Fruit fly (Drosophila melanogaster) whole organism, pupa: Measurements from ENCODE around the gene Vinc.

Source experiments
- CG10348 ChIP-seq: fragments of 200-800 bp; sonication (Bioruptor generic); IDR thresholded peaks from 2 replicates; pipeline ENCODE4 v1.3.6; 2022; ENCODE audit warnings: missing biosample characterization, missing genetic modification characterization
- CG12605 ChIP-seq: fragments of 200-800 bp; sonication (Bioruptor generic); IDR thresholded peaks from 2 replicates; pipeline ENCODE4 v1.3.6; 2022; ENCODE audit warnings: missing biosample characterization, missing genetic modification characterization
- CG13204 ChIP-seq: fragments of 200-800 bp; sonication (Bioruptor generic); optimal IDR thresholded peaks from 2 replicates; lab custom pipeline; 2018; ENCODE audit warnings: missing biosample characterization, mild to moderate bottlenecking, missing genetic modification characterization, moderate library complexity
- CG14655 ChIP-seq: fragments of 200-800 bp; sonication (Bioruptor generic); optimal IDR thresholded peaks from 3 replicates; lab custom pipeline; 2017; ENCODE audit warnings: mild to moderate bottlenecking, missing biosample characterization, missing genetic modification reagents, missing genetic modification characterization
- CG15710 ChIP-seq: fragments of 200-800 bp; sonication (Bioruptor generic); optimal IDR thresholded peaks from 2 replicates; lab custom pipeline; 2018; ENCODE audit warnings: missing biosample characterization, mild to moderate bottlenecking, missing genetic modification characterization, moderate library complexity
- CG17806 ChIP-seq: fragments of 200-800 bp; sonication (Bioruptor generic); optimal IDR thresholded peaks from 2 replicates; lab custom pipeline; 2018; ENCODE audit warnings: missing biosample characterization, mild to moderate bottlenecking, missing genetic modification characterization, moderate library complexity
- CG32121 ChIP-seq: fragments of 200-800 bp; sonication (Bioruptor generic); IDR thresholded peaks from 2 replicates; pipeline ENCODE4 v1.3.6; 2022; ENCODE audit warnings: missing biosample characterization, missing genetic modification characterization
- CG34367 ChIP-seq: fragments of 200-800 bp; sonication (Bioruptor generic); optimal IDR thresholded peaks from 2 replicates; lab custom pipeline; 2018; ENCODE audit warnings: missing biosample characterization, mild to moderate bottlenecking, missing genetic modification characterization
- CG4496 ChIP-seq: fragments of 200-800 bp; sonication (Bioruptor generic); IDR thresholded peaks from 3 replicates; pipeline ENCODE4 v1.3.6; 2022; ENCODE audit warnings: missing biosample characterization, missing genetic modification characterization
- CG8159 ChIP-seq: fragments of 200-800 bp; sonication (Bioruptor generic); optimal IDR thresholded peaks from 3 replicates; lab custom pipeline; 2018; ENCODE audit warnings: missing biosample characterization, mild to moderate bottlenecking, missing genetic modification characterization, moderate library complexity
- CG8301 ChIP-seq: fragments of 200-800 bp; sonication (Bioruptor generic); optimal IDR thresholded peaks from 2 replicates; lab custom pipeline; 2018; ENCODE audit warnings: missing biosample characterization, mild to moderate bottlenecking, missing genetic modification characterization
- CG9948 ChIP-seq: fragments of 200-800 bp; sonication (Bioruptor generic); optimal IDR thresholded peaks from 2 replicates; lab custom pipeline; 2018; ENCODE audit warnings: missing biosample characterization, mild to moderate bottlenecking, missing genetic modification characterization, moderate library complexity
- D1 ChIP-seq: fragments of 200-800 bp; sonication (Bioruptor generic); optimal IDR thresholded peaks from 2 replicates; lab custom pipeline; 2018; ENCODE audit warnings: missing biosample characterization, mild to moderate bottlenecking, missing genetic modification characterization, moderate library complexity
- EcR ChIP-seq: fragments of 200-800 bp; sonication (Bioruptor generic); optimal IDR thresholded peaks from 3 replicates; lab custom pipeline; 2019; ENCODE audit warnings: missing biosample characterization, missing genetic modification characterization, mild to moderate bottlenecking, moderate library complexity, missing genetic modification reagents
- Ets98B ChIP-seq: fragments of 200-800 bp; sonication (Bioruptor generic); IDR thresholded peaks from 2 replicates; pipeline ENCODE4 v1.3.6; 2022; ENCODE audit warnings: missing biosample characterization, missing genetic modification characterization
- Pif1A ChIP-seq: fragments of 200-800 bp; sonication (Bioruptor generic); optimal IDR thresholded peaks from 3 replicates; lab custom pipeline; 2016; ENCODE audit warnings: missing biosample characterization, missing genetic modification characterization
- Pif1B ChIP-seq: fragments of 200-800 bp; sonication (Bioruptor generic); optimal IDR thresholded peaks from 3 replicates; lab custom pipeline; 2016; ENCODE audit warnings: missing biosample characterization, missing genetic modification characterization
- Snoo ChIP-seq: fragments of 200-800 bp; sonication (Bioruptor generic); optimal IDR thresholded peaks from 3 replicates; lab custom pipeline; 2017; ENCODE audit warnings: missing biosample characterization, mild to moderate bottlenecking, missing genetic modification characterization, inconsistent platforms
- fd96Ca ChIP-seq: fragments of 200-800 bp; sonication (Bioruptor generic); IDR thresholded peaks from 3 replicates; pipeline ENCODE4 v1.3.6; 2022; ENCODE audit warnings: missing biosample characterization, missing genetic modification characterization
- gl ChIP-seq: fragments of 200-800 bp; sonication (Bioruptor generic); optimal IDR thresholded peaks from 2 replicates; lab custom pipeline; 2018; ENCODE audit warnings: missing biosample characterization, mild to moderate bottlenecking, missing genetic modification characterization
- rn ChIP-seq: fragments of 200-800 bp; sonication (Bioruptor generic); IDR thresholded peaks from 2 replicates; pipeline ENCODE4 v1.3.6; 2022; ENCODE audit warnings: missing biosample characterization, missing genetic modification characterization

Gene Vinc

dm6 chrX:2172420-2172827, 49.9 kb downstream of the Vinc start, which contains the start of gene ND-B14.5A:
ND-B14.5A (plus strand) TSS chrX:2172526.
- TF ChIP-seq CG4496 (0 out of 3 replicates have a peak, but pooled peaks have one; percentile 18), fd96Ca (no peak)

- TF ChIP-seq CG32121 (GFP tag; lab: Robert Waterston, UW): no peak
- no peak for TF ChIP-seq CG4496
- TF ChIP-seq CG13204: no peak
- TF ChIP-seq fd96Ca: no peak
- TF ChIP-seq D1 (tag; lab: Kevin White, UChicago): no peak
- no peak for TF ChIP-seq CG12605 (GFP tag; lab: Robert Waterston, UW)
- TF ChIP-seq Pif1A (GFP tag; lab: Kevin White, UChicago): no peak
- no peak for TF ChIP-seq Pif1B (GFP tag; lab: Kevin White, UChicago)
- TF ChIP-seq Snoo (tag; lab: Kevin White, UChicago): no peak
- TF ChIP-seq EcR (GFP tag; lab: Kevin White, UChicago): no peak
- no peak for TF ChIP-seq gl (tag; lab: Kevin White, UChicago)
Measured at dm6 chrX:2170424-2170823, 51.9 kb downstream of the Vinc start.

- no peak for TF ChIP-seq CG13204
- TF ChIP-seq CG10348 (GFP tag; lab: Robert Waterston, UW): no peak
- TF ChIP-seq CG17806 (tag; lab: Kevin White, UChicago): no peak
- TF ChIP-seq fd96Ca: no peak
- TF ChIP-seq CG34367 (tag; lab: Kevin White, UChicago): no peak
- TF ChIP-seq CG32121 (GFP tag; lab: Robert Waterston, UW): peak; percentile 62
- TF ChIP-seq Pif1A (GFP tag; lab: Kevin White, UChicago): no peak
- no peak for TF ChIP-seq CG4496
Measured at dm6 chrX:2168485-2169199, 53.7 kb downstream of the Vinc start.

dm6 chrX:2166129-2166528, 56.2 kb downstream of the Vinc start:
- TF ChIP-seq CG8301 (tag; lab: Kevin White, UChicago): peak; percentile 80
- peak; percentile 64 for TF ChIP-seq CG12605 (GFP tag; lab: Robert Waterston, UW)
- TF ChIP-seq Snoo (tag; lab: Kevin White, UChicago): no peak
- TF ChIP-seq CG14655 (GFP tag; lab: Kevin White, UChicago): no peak
- no peak for TF ChIP-seq CG15710
- peak; percentile 49; the same call in 1 of the 2 replicates for TF ChIP-seq rn (GFP tag; lab: Robert Waterston, UW)
- peak; percentile 90 for TF ChIP-seq CG4496
- TF ChIP-seq Ets98B (GFP tag; lab: Robert Waterston, UW): peak; percentile 85
- no peak for TF ChIP-seq D1 (tag; lab: Kevin White, UChicago)
- TF ChIP-seq CG34367 (tag; lab: Kevin White, UChicago): no peak
- no peak for TF ChIP-seq CG8159 (tag; lab: Kevin White, UChicago)
- no peak for TF ChIP-seq CG17806 (tag; lab: Kevin White, UChicago)
- TF ChIP-seq CG9948 (tag; lab: Kevin White, UChicago): no peak
- no peak for TF ChIP-seq Pif1A (GFP tag; lab: Kevin White, UChicago)
- TF ChIP-seq gl (tag; lab: Kevin White, UChicago): no peak
- TF ChIP-seq CG10348 (GFP tag; lab: Robert Waterston, UW): 0 out of 2 replicates have a peak, but pooled peaks have one; percentile 47
- no peak for TF ChIP-seq CG13204
- no peak for TF ChIP-seq Pif1B (GFP tag; lab: Kevin White, UChicago)
- peak; percentile 69 for TF ChIP-seq CG32121 (GFP tag; lab: Robert Waterston, UW)
- peak; percentile 87 for TF ChIP-seq fd96Ca
- TF ChIP-seq EcR (GFP tag; lab: Kevin White, UChicago): no peak
- TF ChIP-seq, all 21 proteins: peak for 8

dm6 chrX:2165394-2165793, 57.0 kb downstream of the Vinc start:
- TF ChIP-seq CG34367 (tag; lab: Kevin White, UChicago) (no peak), Pif1A (GFP tag; lab: Kevin White, UChicago) (no peak), CG15710 (no peak), CG10348 (GFP tag; lab: Robert Waterston, UW) (peak; percentile 36; the same call in 1 of the 2 replicates), CG14655 (GFP tag; lab: Kevin White, UChicago) (no peak), Ets98B (GFP tag; lab: Robert Waterston, UW) (peak; percentile 81), rn (GFP tag; lab: Robert Waterston, UW) (no peak), D1 (tag; lab: Kevin White, UChicago) (no peak), CG13204 (no peak), CG4496 (peak; percentile 79), EcR (GFP tag; lab: Kevin White, UChicago) (no peak), fd96Ca (peak; percentile 80), Pif1B (GFP tag; lab: Kevin White, UChicago) (no peak), CG8159 (tag; lab: Kevin White, UChicago) (no peak), CG17806 (tag; lab: Kevin White, UChicago) (no peak), CG8301 (tag; lab: Kevin White, UChicago) (peak; percentile 16), CG32121 (GFP tag; lab: Robert Waterston, UW) (peak; percentile 82), CG12605 (GFP tag; lab: Robert Waterston, UW) (0 out of 2 replicates have a peak, but pooled peaks have one; percentile 15), gl (tag; lab: Kevin White, UChicago) (no peak), Snoo (tag; lab: Kevin White, UChicago) (no peak), CG9948 (tag; lab: Kevin White, UChicago) (no peak)
